Worm (Caenorhabditis elegans) whole organism, L3 larva: ENCODE results near the gene gst-6.

Experiments used
- elt-1 ChIP-seq: fragments of 150-350 bp; optimal IDR thresholded peaks from 2 replicates; lab custom pipeline; 2014; ENCODE audit warnings: missing biosample characterization, missing genetic modification characterization
- elt-3 ChIP-seq, 3 experiments: fragments of 150-350 bp in 1 of 3; sonication (generic microtip) in 2 of 3; optimal IDR thresholded peaks; 2 replicates in 2 of 3; 4 replicates in 1 of 3; lab custom pipeline; 2014 to 2017; ENCODE audit warnings: missing biosample characterization in 3 of 3, missing genetic modification characterization in 3 of 3
- jun-1 ChIP-seq: fragments of 150-350 bp; optimal IDR thresholded peaks from 2 replicates; lab custom pipeline; 2014; ENCODE audit warnings: missing biosample characterization, missing genetic modification reagents, missing genetic modification characterization
- mdl-1 ChIP-seq: fragments of 150-350 bp; optimal IDR thresholded peaks from 2 replicates; lab custom pipeline; 2014; ENCODE audit warnings: missing biosample characterization, missing genetic modification characterization
- nhr-43 ChIP-seq: sonication (generic microtip); optimal IDR thresholded peaks from 2 replicates; lab custom pipeline; 2016; ENCODE audit warnings: mild to moderate bottlenecking, missing genetic modification characterization, missing compliant biosample characterization; ENCODE audit not compliant: poor library complexity, severe bottlenecking
- nhr-77 ChIP-seq: fragments of 150-350 bp; optimal IDR thresholded peaks from 2 replicates; lab custom pipeline; 2014; ENCODE audit warnings: missing biosample characterization, missing genetic modification characterization
- pha-4 ChIP-seq: fragments of 150-350 bp; optimal IDR thresholded peaks from 2 replicates; lab custom pipeline; 2014; ENCODE audit warnings: missing biosample characterization, missing genetic modification reagents, missing genetic modification characterization

- no peak for TF ChIP-seq nhr-43 (tag; lab: Kevin White, UChicago)
- no peak for TF ChIP-seq elt-1 (tag; lab: Kevin White, UChicago)
- no peak for TF ChIP-seq nhr-77 (tag; lab: Kevin White, UChicago)
- no peak for TF ChIP-seq jun-1 (tag; lab: Kevin White, UChicago)
- TF ChIP-seq pha-4 (tag; lab: Kevin White, UChicago), result no peak
- TF ChIP-seq elt-3 (tag; optimal IDR thresholded peaks at IDR 0.05; lab: Kevin White, UChicago), result no peak
- TF ChIP-seq mdl-1 (tag; lab: Kevin White, UChicago), result no peak
These were observed 28.5 kb downstream of the gst-6 start for ce11 chrII:4908160-4908559.
